Worm (Caenorhabditis elegans): ENCODE measurements around the gene F53F4.18.
A peak's percentile ranks its signal among the peaks of the same experiment; 100 is the strongest.

Gene F53F4.18

ce11 chrV:13571714-13572258 is 18.1 kb upstream of the F53F4.18 start, which contains the start of gene C50B8.4:
Gene C50B8.4 (plus strand): TSS chrV:13572012.
- TF ChIP-seq T22C8.4 (GFP tag; IDR thresholded peaks at IDR 0.05), result no peak
- TF ChIP-seq med-1 (GFP tag; optimal IDR thresholded peaks at IDR 0.05; ENCODE audit: insufficient read depth), result no peak

ce11 chrV:13575866-13576265 is 14.1 kb upstream of the F53F4.18 start:
- no peak for TF ChIP-seq flt-1 (GFP tag; IDR thresholded peaks at IDR 0.05)
- TF ChIP-seq ztf-23 (GFP tag; IDR thresholded peaks at IDR 0.05), result peak; percentile 43; the same call in 1 of the 2 replicates

- TF ChIP-seq ztf-23 (GFP tag; IDR thresholded peaks at IDR 0.05), result no peak
- no peak for TF ChIP-seq med-1 (GFP tag; optimal IDR thresholded peaks at IDR 0.05; ENCODE audit: insufficient read depth)
- no peak for TF ChIP-seq klf-2 (GFP tag; conservative IDR thresholded peaks at IDR 0.05)
- no peak for TF ChIP-seq tab-1 (GFP tag; IDR thresholded peaks at IDR 0.05)
- TF ChIP-seq cog-1 (tag; optimal IDR thresholded peaks at IDR 0.05), result no peak
- TF ChIP-seq ref-1 (GFP tag; conservative IDR thresholded peaks at IDR 0.05), result no peak
- TF ChIP-seq ztf-29 (GFP tag; IDR thresholded peaks at IDR 0.05), result no peak
- no peak for TF ChIP-seq flt-1 (GFP tag; IDR thresholded peaks at IDR 0.05)
- no peak for TF ChIP-seq T22C8.4 (GFP tag; IDR thresholded peaks at IDR 0.05)
These were observed 13.1 kb upstream of the F53F4.18 start for ce11 chrV:13576828-13577227.

ce11 chrV:13577463-13577862 is 12.5 kb upstream of the F53F4.18 start:
- TF ChIP-seq klf-2 (GFP tag; conservative IDR thresholded peaks at IDR 0.05), result no peak
- no peak for TF ChIP-seq T22C8.4 (GFP tag; IDR thresholded peaks at IDR 0.05)
- no peak for TF ChIP-seq cog-1 (tag; optimal IDR thresholded peaks at IDR 0.05)
- no peak for TF ChIP-seq ztf-29 (GFP tag; IDR thresholded peaks at IDR 0.05)
- no peak for TF ChIP-seq tab-1 (GFP tag; IDR thresholded peaks at IDR 0.05)
- TF ChIP-seq ref-1 (GFP tag; conservative IDR thresholded peaks at IDR 0.05), result no peak
- no peak for TF ChIP-seq ztf-23 (GFP tag; IDR thresholded peaks at IDR 0.05)
- no peak for TF ChIP-seq med-1 (GFP tag; optimal IDR thresholded peaks at IDR 0.05; ENCODE audit: insufficient read depth)

- no peak for TF ChIP-seq ztf-29 (GFP tag; IDR thresholded peaks at IDR 0.05)
- TF ChIP-seq ztf-23 (GFP tag; IDR thresholded peaks at IDR 0.05), result no peak
- TF ChIP-seq T22C8.4 (GFP tag; IDR thresholded peaks at IDR 0.05), result no peak
- no peak for TF ChIP-seq cog-1 (tag; optimal IDR thresholded peaks at IDR 0.05)
- no peak for TF ChIP-seq flt-1 (GFP tag; IDR thresholded peaks at IDR 0.05)
- no peak for TF ChIP-seq tab-1 (GFP tag; IDR thresholded peaks at IDR 0.05)
- TF ChIP-seq klf-2 (GFP tag; conservative IDR thresholded peaks at IDR 0.05), result no peak
- no peak for TF ChIP-seq med-1 (GFP tag; optimal IDR thresholded peaks at IDR 0.05; ENCODE audit: insufficient read depth)
- no peak for TF ChIP-seq ref-1 (GFP tag; conservative IDR thresholded peaks at IDR 0.05)
These were observed 11.3 kb upstream of the F53F4.18 start, which contains the start of gene C50B8.6 for ce11 chrV:13578637-13579036. Gene C50B8.6 (plus strand): TSS chrV:13578972.

- no peak for TF ChIP-seq flt-1 (GFP tag; IDR thresholded peaks at IDR 0.05)
- no peak for TF ChIP-seq ztf-23 (GFP tag; IDR thresholded peaks at IDR 0.05)
- TF ChIP-seq cog-1 (tag; optimal IDR thresholded peaks at IDR 0.05), result no peak
- no peak for TF ChIP-seq ztf-29 (GFP tag; IDR thresholded peaks at IDR 0.05)
- no peak for TF ChIP-seq med-1 (GFP tag; optimal IDR thresholded peaks at IDR 0.05; ENCODE audit: insufficient read depth)
- no peak for TF ChIP-seq tab-1 (GFP tag; IDR thresholded peaks at IDR 0.05)
- no peak for TF ChIP-seq T22C8.4 (GFP tag; IDR thresholded peaks at IDR 0.05)
- no peak for TF ChIP-seq ref-1 (GFP tag; conservative IDR thresholded peaks at IDR 0.05)
- TF ChIP-seq klf-2 (GFP tag; conservative IDR thresholded peaks at IDR 0.05), result no peak
These were observed 9.2 kb upstream of the F53F4.18 start, which contains the start of gene C50B8.5 for ce11 chrV:13580696-13581095. Gene C50B8.5 (plus strand): TSS chrV:13580968.

ce11 chrV:13584484-13584883 is 5.4 kb upstream of the F53F4.18 start, which contains the start of gene F53F4.1:
Gene F53F4.1 (plus strand): TSS chrV:13584784.
- TF ChIP-seq klf-2 (GFP tag; conservative IDR thresholded peaks at IDR 0.05) (no peak), med-1 (GFP tag; optimal IDR thresholded peaks at IDR 0.05; ENCODE audit: insufficient read depth) (no peak), ref-1 (GFP tag; conservative IDR thresholded peaks at IDR 0.05) (no peak), ztf-23 (GFP tag; IDR thresholded peaks at IDR 0.05) (no peak), cog-1 (tag; optimal IDR thresholded peaks at IDR 0.05) (no peak), T22C8.4 (GFP tag; IDR thresholded peaks at IDR 0.05) (no peak), tab-1 (GFP tag; IDR thresholded peaks at IDR 0.05) (no peak), ztf-29 (GFP tag; IDR thresholded peaks at IDR 0.05) (no peak), flt-1 (GFP tag; IDR thresholded peaks at IDR 0.05) (no peak)

ce11 chrV:13587902-13588301 is 2.0 kb upstream of the F53F4.18 start, which contains the start of gene F53F4.17:
Gene F53F4.17 (plus strand): TSS chrV:13588202.
- TF ChIP-seq flt-1 (GFP tag; IDR thresholded peaks at IDR 0.05) (no peak), ztf-23 (GFP tag; IDR thresholded peaks at IDR 0.05) (no peak), med-1 (GFP tag; optimal IDR thresholded peaks at IDR 0.05; ENCODE audit: insufficient read depth) (no peak), ref-1 (GFP tag; conservative IDR thresholded peaks at IDR 0.05) (no peak), tab-1 (GFP tag; IDR thresholded peaks at IDR 0.05) (no peak), ztf-29 (GFP tag; IDR thresholded peaks at IDR 0.05) (no peak), T22C8.4 (GFP tag; IDR thresholded peaks at IDR 0.05) (no peak), cog-1 (tag; optimal IDR thresholded peaks at IDR 0.05) (no peak), klf-2 (GFP tag; conservative IDR thresholded peaks at IDR 0.05) (no peak)

ce11 chrV:13591504-13592174 is 1.7 kb downstream of the F53F4.18 start, which contains the start of gene tbcb-1:
Gene tbcb-1 (plus strand): TSS chrV:13592124.
- TF ChIP-seq flt-1 (GFP tag; IDR thresholded peaks at IDR 0.05) (no peak), ztf-29 (GFP tag; IDR thresholded peaks at IDR 0.05) (no peak), ztf-23 (GFP tag; IDR thresholded peaks at IDR 0.05) (no peak)

- TF ChIP-seq T22C8.4 (GFP tag; IDR thresholded peaks at IDR 0.05) (no peak), med-1 (GFP tag; optimal IDR thresholded peaks at IDR 0.05; ENCODE audit: insufficient read depth) (no peak), klf-2 (GFP tag; conservative IDR thresholded peaks at IDR 0.05) (no peak), ref-1 (GFP tag; conservative IDR thresholded peaks at IDR 0.05) (no peak), flt-1 (GFP tag; IDR thresholded peaks at IDR 0.05) (no peak), cog-1 (tag; optimal IDR thresholded peaks at IDR 0.05) (no peak), ztf-29 (GFP tag; IDR thresholded peaks at IDR 0.05) (no peak), ztf-23 (GFP tag; IDR thresholded peaks at IDR 0.05) (no peak), tab-1 (GFP tag; IDR thresholded peaks at IDR 0.05) (no peak)
These were observed 3.2 kb downstream of the F53F4.18 start, which contains the start of gene F53F4.4 for ce11 chrV:13593083-13593482. Gene F53F4.4 (plus strand): TSS chrV:13593383.
